Worm (Caenorhabditis elegans): ENCODE results near the gene clec-143.

Gene clec-143

ce11 chrII:10481824-10482556 is 11.9 kb upstream of the clec-143 start, which contains the start of the genes clec-60 and ZK666.11:
Gene clec-60 (minus strand): TSS chrII:10481874.
Gene ZK666.11 (plus strand): TSS chrII:10482522.
- TF ChIP-seq nhr-47 (tag; optimal IDR thresholded peaks at IDR 0.05) (no peak), lsy-2 (tag; optimal IDR thresholded peaks at IDR 0.05) (no peak), nhr-85 (tag) (peak; percentile 21), efl-1 (optimal IDR thresholded peaks at IDR 0.05) (no peak), efl-1 (GFP tag; optimal IDR thresholded peaks at IDR 0.05 in 1 of 2) (peak in 1 of 2 experiments; percentile 56), alr-1 (tag; optimal IDR thresholded peaks at IDR 0.05; ENCODE audit: borderline replicate concordance) (no peak)

ce11 chrII:10480043-10480442 is 9.9 kb upstream of the clec-143 start:
- TF ChIP-seq dsc-1 (tag; optimal IDR thresholded peaks at IDR 0.05) (no peak), nhr-19 (GFP tag; conservative IDR thresholded peaks at IDR 0.05) (no peak), vab-15 (tag; optimal IDR thresholded peaks at IDR 0.05) (no peak), nhr-84 (tag; optimal IDR thresholded peaks at IDR 0.05) (no peak), fkh-10 (GFP tag; optimal IDR thresholded peaks at IDR 0.05) (no peak), nhr-85 (tag) (no peak), nhr-90 (tag; optimal IDR thresholded peaks at IDR 0.05; ENCODE audit: poor library complexity) (no peak), fkh-8 (tag; optimal IDR thresholded peaks at IDR 0.05) (no peak), mab-9 (GFP tag; IDR thresholded peaks at IDR 0.05) (no peak), ceh-88 (GFP tag; IDR thresholded peaks at IDR 0.05) (no peak), snpc-4 (tag; optimal IDR thresholded peaks at IDR 0.05) (no peak), C34B4.2 (tag; optimal IDR thresholded peaks at IDR 0.05) (no peak), nhr-71 (tag; optimal IDR thresholded peaks at IDR 0.05) (no peak), fos-1 (tag; optimal IDR thresholded peaks at IDR 0.05) (no peak)

DNA sequence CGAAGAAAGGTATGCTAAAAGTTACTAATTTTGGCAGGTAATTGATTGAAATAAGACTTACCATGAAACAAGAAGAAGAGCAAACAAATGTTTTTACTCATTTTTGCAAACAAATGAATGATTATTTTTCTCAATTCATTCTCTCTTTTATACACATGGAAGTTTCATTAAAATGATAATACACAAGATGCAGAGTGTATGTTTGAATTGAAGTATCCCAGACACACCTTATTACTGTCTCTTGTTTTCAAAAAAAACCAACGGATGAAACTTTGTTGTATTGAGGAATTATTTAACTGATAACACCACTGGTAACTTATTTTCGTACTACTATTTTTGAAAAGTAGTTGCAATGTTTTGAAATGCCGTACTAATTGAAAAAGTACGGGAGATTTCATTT is 9.3 kb upstream of the clec-143 start, which contains the start of gene clec-59:
Gene clec-59 (minus strand): TSS at position 101 of the 400 bp plus-strand sequence.
- TF ChIP-seq nhr-20 (tag; optimal IDR thresholded peaks at IDR 0.05) (no peak), snu-23 (GFP tag; optimal IDR thresholded peaks at IDR 0.05) (no peak), snpc-4 (tag; optimal IDR thresholded peaks at IDR 0.05) (no peak), unc-130 (tag; optimal IDR thresholded peaks at IDR 0.05) (no peak), zip-4 (GFP tag; optimal IDR thresholded peaks at IDR 0.05) (no peak), swsn-7 (tag; optimal IDR thresholded peaks at IDR 0.05) (no peak), mep-1 (tag; optimal IDR thresholded peaks at IDR 0.05) (no peak), ztf-11 (tag; optimal IDR thresholded peaks at IDR 0.05) (no peak), hlh-17 (GFP tag; optimal IDR thresholded peaks at IDR 0.05; ENCODE audit: borderline replicate concordance) (no peak)

- TF ChIP-seq nhr-47 (tag; optimal IDR thresholded peaks at IDR 0.05) (no peak), F16B12.6 (tag; optimal IDR thresholded peaks at IDR 0.05) (no peak), tbx-2 (tag; optimal IDR thresholded peaks at IDR 0.05) (no peak), fkh-8 (tag; optimal IDR thresholded peaks at IDR 0.05) (no peak), sptf-1 (tag; optimal IDR thresholded peaks at IDR 0.05) (no peak), nhr-77 (tag; optimal IDR thresholded peaks at IDR 0.05) (no peak)
Observed at ce11 chrII:10476959-10477358, 6.9 kb upstream of the clec-143 start, which contains the start of gene ZK666.4. Gene ZK666.4 (plus strand): TSS chrII:10477259.

DNA sequence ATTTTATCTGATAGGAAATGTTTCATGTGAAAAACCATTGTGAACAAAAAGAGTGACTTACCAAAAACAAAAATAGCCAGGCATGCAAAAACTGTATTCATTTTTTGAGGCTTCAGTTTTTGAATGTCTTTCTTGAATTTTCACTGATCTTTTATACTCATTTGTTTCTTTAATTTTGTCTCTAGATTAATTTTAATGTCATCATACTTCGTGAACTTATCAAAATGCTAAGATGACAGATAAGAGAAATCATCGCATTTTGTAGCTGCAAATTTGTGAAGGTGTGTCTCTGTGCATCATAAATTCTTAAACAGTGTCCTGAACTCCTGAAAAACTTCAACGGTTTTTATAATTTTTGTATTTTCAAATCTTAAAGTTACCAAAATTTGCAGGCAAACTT is 5.9 kb upstream of the clec-143 start, which contains the start of gene clec-58:
Gene clec-58 (minus strand): TSS at position 101 of the 400 bp plus-strand sequence.
- TF ChIP-seq efl-1 (optimal IDR thresholded peaks at IDR 0.05) = no peak
- TF ChIP-seq efl-1 (GFP tag; optimal IDR thresholded peaks at IDR 0.05 in 1 of 2) = peak in 1 of 2 experiments; percentile 47
- no peak for TF ChIP-seq ces-1 (GFP tag; optimal IDR thresholded peaks at IDR 0.05)

DNA sequence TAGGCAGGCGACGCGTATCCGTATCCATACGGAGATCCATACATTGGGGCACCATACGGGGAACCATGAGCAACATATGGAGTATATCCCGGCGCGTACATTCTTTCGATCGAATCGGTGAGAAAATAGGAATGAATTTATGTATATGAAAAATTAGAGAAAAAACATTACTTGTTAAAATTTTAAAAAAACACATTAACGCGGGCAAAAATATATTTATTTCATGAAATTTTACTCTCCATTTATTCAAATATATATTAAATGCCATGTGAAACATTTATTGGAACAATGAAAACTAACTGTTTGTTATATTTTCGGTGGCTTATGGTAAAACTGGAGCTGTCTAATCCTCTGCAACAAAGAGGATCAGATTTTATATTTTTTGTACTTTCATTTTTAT is 1.7 kb upstream of the clec-143 start, which contains the start of gene ZK666.2:
Gene ZK666.2 (minus strand): TSS at position 101 of the 400 bp plus-strand sequence.
- no peak for TF ChIP-seq F16B12.6 (tag; optimal IDR thresholded peaks at IDR 0.05)
- TF ChIP-seq isw-1 (GFP tag; IDR thresholded peaks at IDR 0.05) = no peak
- no peak for TF ChIP-seq alr-1 (tag; optimal IDR thresholded peaks at IDR 0.05; ENCODE audit: borderline replicate concordance)
- no peak for TF ChIP-seq skn-1 (tag; optimal IDR thresholded peaks at IDR 0.05)
- no peak for TF ChIP-seq ceh-8 (GFP tag; optimal IDR thresholded peaks at IDR 0.05)
- TF ChIP-seq tbx-2 (tag; optimal IDR thresholded peaks at IDR 0.05) = no peak
- TF ChIP-seq snu-23 (GFP tag; optimal IDR thresholded peaks at IDR 0.05) = no peak
- TF ChIP-seq rnt-1 (tag; optimal IDR thresholded peaks at IDR 0.05) = no peak
- TF ChIP-seq nhr-28 (tag; optimal IDR thresholded peaks at IDR 0.05) = no peak
- no peak for TF ChIP-seq pag-3 (tag; optimal IDR thresholded peaks at IDR 0.05; ENCODE audit: borderline replicate concordance, insufficient read depth)
- no peak for TF ChIP-seq jun-1 (tag; optimal IDR thresholded peaks at IDR 0.05)
- no peak for TF ChIP-seq lin-39 (tag; optimal IDR thresholded peaks at IDR 0.05)
- no peak for TF ChIP-seq unc-98 (GFP tag; IDR thresholded peaks at IDR 0.05)
- no peak for TF ChIP-seq fkh-8 (tag; optimal IDR thresholded peaks at IDR 0.05)
- TF ChIP-seq tlp-1 (tag; optimal IDR thresholded peaks at IDR 0.05) = no peak

All from whole organism, L1 larva.